Worm (Caenorhabditis elegans) whole organism, midembryonic: ENCODE results near the gene coa-4.
"Not testable (repeated sequence)": the region's sequence is repeated elsewhere in the genome, so short reads cannot be mapped to it uniquely, and the experiment has no call there.

ENCODE experiments used
- T22C8.4 ChIP-seq: fragments of 200-800 bp; sonication (Bioruptor generic); IDR thresholded peaks from 2 replicates; pipeline ENCODE4 v1.3.6; 2022; ENCODE audit warnings: missing genetic modification characterization, missing compliant biosample characterization
- cog-1 ChIP-seq: sonication (generic microtip); optimal IDR thresholded peaks from 2 replicates; lab custom pipeline; 2016; ENCODE audit warnings: missing genetic modification characterization, missing compliant biosample characterization
- flt-1 ChIP-seq: fragments of 200-800 bp; sonication (Bioruptor generic); IDR thresholded peaks from 2 replicates; pipeline ENCODE4 v1.3.6; 2022; ENCODE audit warnings: missing genetic modification characterization, missing compliant biosample characterization
- klf-2 ChIP-seq: fragments of 200-800 bp; sonication (Bioruptor generic); conservative IDR thresholded peaks from 2 replicates; pipeline ENCODE4 v1.3.6; 2022; ENCODE audit warnings: missing genetic modification reagents, missing genetic modification characterization, missing compliant biosample characterization
- med-1 ChIP-seq: sonication (generic microtip); optimal IDR thresholded peaks from 2 replicates; lab custom pipeline; 2017; ENCODE audit warnings: missing genetic modification characterization, mild to moderate bottlenecking, missing compliant biosample characterization, antibody characterized with exemption, missing genetic modification reagents; ENCODE audit not compliant: insufficient read depth
- ref-1 ChIP-seq: fragments of 200-800 bp; sonication (Bioruptor generic); conservative IDR thresholded peaks from 2 replicates; pipeline ENCODE4 v1.3.6; 2022; ENCODE audit warnings: missing genetic modification reagents, missing genetic modification characterization, missing compliant biosample characterization
- tab-1 ChIP-seq: fragments of 200-800 bp; sonication (Bioruptor generic); IDR thresholded peaks from 2 replicates; pipeline ENCODE4 v1.3.6; 2022; ENCODE audit warnings: missing genetic modification characterization, missing compliant biosample characterization
- ztf-23 ChIP-seq: fragments of 200-800 bp; sonication (Bioruptor generic); IDR thresholded peaks from 2 replicates; pipeline ENCODE4 v1.3.6; 2022; ENCODE audit warnings: missing genetic modification reagents, missing genetic modification characterization, missing compliant biosample characterization
- ztf-29 ChIP-seq: fragments of 200-800 bp; sonication (Bioruptor generic); IDR thresholded peaks from 2 replicates; pipeline ENCODE4 v1.3.6; 2022; ENCODE audit warnings: missing genetic modification reagents, missing genetic modification characterization, missing compliant biosample characterization

coa-4 gene

ce11 chrIV:9323989-9324506 is 11.4 kb downstream of the coa-4 start, which contains the start of the genes nspg-11 and F49C12.15:
Gene nspg-11, minus strand, starts transcription at chrIV:9324089.
Gene F49C12.15, plus strand, starts transcription at chrIV:9324456.
- no peak for TF ChIP-seq cog-1 (tag; lab: Kevin White, UChicago)
- no peak for TF ChIP-seq med-1 (GFP tag; lab: Kevin White, UChicago)
- TF ChIP-seq ztf-29 (GFP tag; lab: Robert Waterston, UW): no peak
- no peak for TF ChIP-seq tab-1 (GFP tag; lab: Robert Waterston, UW)
- TF ChIP-seq ref-1 (GFP tag; lab: Robert Waterston, UW): no peak
- TF ChIP-seq T22C8.4 (GFP tag; lab: Robert Waterston, UW): no peak
- TF ChIP-seq klf-2 (GFP tag; lab: Robert Waterston, UW): no peak
- TF ChIP-seq flt-1 (GFP tag; lab: Robert Waterston, UW): no peak
- no peak for TF ChIP-seq ztf-23 (GFP tag; lab: Robert Waterston, UW)

ce11 chrIV:9322489-9322888 is 12.9 kb downstream of the coa-4 start:
- TF ChIP-seq T22C8.4 (GFP tag; lab: Robert Waterston, UW): no peak
- TF ChIP-seq flt-1 (GFP tag; lab: Robert Waterston, UW): no peak
- no peak for TF ChIP-seq tab-1 (GFP tag; lab: Robert Waterston, UW)
- no peak for TF ChIP-seq cog-1 (tag; lab: Kevin White, UChicago)
- TF ChIP-seq ztf-29 (GFP tag; lab: Robert Waterston, UW): no peak
- TF ChIP-seq klf-2 (GFP tag; lab: Robert Waterston, UW): no peak
- no peak for TF ChIP-seq ref-1 (GFP tag; lab: Robert Waterston, UW)
- no peak for TF ChIP-seq med-1 (GFP tag; lab: Kevin White, UChicago)
- TF ChIP-seq ztf-23 (GFP tag; lab: Robert Waterston, UW): no peak

ce11 chrIV:9321039-9321851 is 14.2 kb downstream of the coa-4 start, which contains the start of the genes F49C12.12 and vha-17:
Gene F49C12.12, minus strand, starts transcription at chrIV:9321089.
Gene vha-17, plus strand, starts transcription at chrIV:9321801.
- TF ChIP-seq T22C8.4 (GFP tag; lab: Robert Waterston, UW) (0 out of 2 replicates have a peak, but pooled peaks have one; percentile 46), cog-1 (tag; lab: Kevin White, UChicago) (no peak)

- TF ChIP-seq T22C8.4 (GFP tag; lab: Robert Waterston, UW): no peak
- TF ChIP-seq flt-1 (GFP tag; lab: Robert Waterston, UW): no peak
- no peak for TF ChIP-seq ztf-29 (GFP tag; lab: Robert Waterston, UW)
- no peak for TF ChIP-seq cog-1 (tag; lab: Kevin White, UChicago)
- no peak for TF ChIP-seq ztf-23 (GFP tag; lab: Robert Waterston, UW)
- no peak for TF ChIP-seq klf-2 (GFP tag; lab: Robert Waterston, UW)
- no peak for TF ChIP-seq med-1 (GFP tag; lab: Kevin White, UChicago)
- TF ChIP-seq tab-1 (GFP tag; lab: Robert Waterston, UW): no peak
- TF ChIP-seq ref-1 (GFP tag; lab: Robert Waterston, UW): no peak
Measured at ce11 chrIV:9320023-9320422, 15.4 kb downstream of the coa-4 start.

- TF ChIP-seq med-1 (GFP tag; lab: Kevin White, UChicago): no peak
- no peak for TF ChIP-seq ztf-23 (GFP tag; lab: Robert Waterston, UW)
- TF ChIP-seq ref-1 (GFP tag; lab: Robert Waterston, UW): no peak
- no peak for TF ChIP-seq ztf-29 (GFP tag; lab: Robert Waterston, UW)
- TF ChIP-seq flt-1 (GFP tag; lab: Robert Waterston, UW): no peak
- TF ChIP-seq T22C8.4 (GFP tag; lab: Robert Waterston, UW): no peak
- no peak for TF ChIP-seq cog-1 (tag; lab: Kevin White, UChicago)
- TF ChIP-seq klf-2 (GFP tag; lab: Robert Waterston, UW): no peak
- TF ChIP-seq tab-1 (GFP tag; lab: Robert Waterston, UW): no peak
Measured at ce11 chrIV:9319080-9319479, 16.3 kb downstream of the coa-4 start, which contains the start of the genes F49C12.11 and nemt-1. Gene F49C12.11, plus strand, starts transcription at chrIV:9319380. Gene nemt-1, minus strand, starts transcription at chrIV:9319439.

- TF ChIP-seq ztf-29 (GFP tag; lab: Robert Waterston, UW) (no peak), ztf-23 (GFP tag; lab: Robert Waterston, UW) (no peak)
Measured at ce11 chrIV:9318147-9318546, 17.3 kb downstream of the coa-4 start.

ce11 chrIV:9316068-9316681 is 19.2 kb downstream of the coa-4 start, which contains the start of the genes F49C12.9 and rpn-7:
Gene F49C12.9, minus strand, starts transcription at chrIV:9316215.
Gene rpn-7, plus strand, starts transcription at chrIV:9316631.
- peak; percentile 86 for TF ChIP-seq med-1 (GFP tag; lab: Kevin White, UChicago)
- peak; percentile 81 for TF ChIP-seq tab-1 (GFP tag; lab: Robert Waterston, UW)
- TF ChIP-seq klf-2 (GFP tag; lab: Robert Waterston, UW): no peak; the same call in 1 of the 2 replicates
- TF ChIP-seq T22C8.4 (GFP tag; lab: Robert Waterston, UW): no peak
- no peak; the same call in none of the 2 replicates for TF ChIP-seq flt-1 (GFP tag; lab: Robert Waterston, UW)
- TF ChIP-seq ztf-29 (GFP tag; lab: Robert Waterston, UW): no peak
- no peak for TF ChIP-seq ref-1 (GFP tag; lab: Robert Waterston, UW)
- TF ChIP-seq ztf-23 (GFP tag; lab: Robert Waterston, UW): peak; percentile 85
- peak; percentile 52 for TF ChIP-seq cog-1 (tag; lab: Kevin White, UChicago)

ce11 chrIV:9312827-9313226 is 22.6 kb downstream of the coa-4 start, which contains the start of gene F49C12.7:
Gene F49C12.7, minus strand, starts transcription at chrIV:9312927.
- not testable (repeated sequence) for TF ChIP-seq klf-2, T22C8.4, ref-1 (GFP tag; lab: Robert Waterston, UW)
